In genomic region chr3L:16145282-16145681, dm6 we compare ENCODE assay signal across 4 fruit fly cellular contexts.
TF ChIP-seq lines count a peak whose summit lies in the region.

No protein-coding gene starts in this region.

- TF ChIP-seq CTCF in whole organism, embryonic (GFP tag; optimal IDR thresholded peaks at IDR 0.05; lab: Kevin White, UChicago) = no peak

TF ChIP-seq in whole organism, embryonic, 481 proteins besides CTCF, POLR2A, EP300 and RAD21 (continues in another document):
- TF ChIP-seq nmo (GFP tag; optimal IDR thresholded peaks at IDR 0.05; lab: Kevin White, UChicago) (no peak), sug (tag; optimal IDR thresholded peaks at IDR 0.05; lab: Kevin White, UChicago) (no peak), br (optimal IDR thresholded peaks at IDR 0.05; lab: Kevin White, UChicago) (no peak), fu2 (GFP tag; optimal IDR thresholded peaks at IDR 0.05; lab: Kevin White, UChicago) (no peak), zfh1 (GFP tag; IDR thresholded peaks at IDR 0.05; lab: Robert Waterston, UW) (no peak), CG1792 (GFP tag; optimal IDR thresholded peaks at IDR 0.05; lab: Kevin White, UChicago) (no peak), CG7963 (GFP tag; IDR thresholded peaks at IDR 0.05; lab: Robert Waterston, UW; ENCODE audit: partially characterized antibody) (no peak), CG10959 (GFP tag; IDR thresholded peaks at IDR 0.05; lab: Robert Waterston, UW) (0 out of 2 replicates have a peak, but pooled peaks have one; percentile 33), CG4360 (GFP tag; IDR thresholded peaks at IDR 0.05; lab: Robert Waterston, UW) (peak; percentile 23; the same call in 1 of the 2 replicates), HmgZ (tag; optimal IDR thresholded peaks at IDR 0.05; lab: Kevin White, UChicago) (no peak), CG3838 (GFP tag; optimal IDR thresholded peaks at IDR 0.05; lab: Kevin White, UChicago) (no peak), CG14050 (GFP tag; IDR thresholded peaks at IDR 0.05; lab: Robert Waterston, UW) (no peak), Pdp1 (GFP tag; optimal IDR thresholded peaks at IDR 0.05; lab: Kevin White, UChicago) (peak in 1 of 2 experiments; percentile 74), fd96Cb (tag; optimal IDR thresholded peaks at IDR 0.05; lab: Kevin White, UChicago) (no peak), Oli (tag; optimal IDR thresholded peaks at IDR 0.05; lab: Kevin White, UChicago) (no peak), slou (GFP tag; optimal IDR thresholded peaks at IDR 0.05; lab: Kevin White, UChicago) (no peak), Deaf1 (tag; optimal IDR thresholded peaks at IDR 0.05; lab: Kevin White, UChicago) (no peak), CG10209 (GFP tag; optimal IDR thresholded peaks at IDR 0.05; lab: Kevin White, UChicago) (no peak), CG3407 (GFP tag; optimal IDR thresholded peaks at IDR 0.05; lab: Kevin White, UChicago) (no peak), CG11695 (GFP tag; IDR thresholded peaks at IDR 0.05; lab: Robert Waterston, UW) (no peak), shn (GFP tag; optimal IDR thresholded peaks at IDR 0.05; lab: Kevin White, UChicago) (no peak), toy (GFP tag; IDR thresholded peaks at IDR 0.05; lab: Robert Waterston, UW) (no peak), CG3726 (GFP tag; IDR thresholded peaks at IDR 0.05; lab: Robert Waterston, UW) (0 out of 3 replicates have a peak, but pooled peaks have one; percentile 52)

TF ChIP-seq in whole organism, prepupa, 60 proteins besides CTCF, POLR2A, EP300 and RAD21:
- peak; percentile 46 for TF ChIP-seq Eip75B (GFP tag; optimal IDR thresholded peaks at IDR 0.05; lab: Kevin White, UChicago)
- TF ChIP-seq CG8632 (GFP tag; optimal IDR thresholded peaks at IDR 0.05; lab: Kevin White, UChicago) = no peak
- TF ChIP-seq vri (GFP tag; optimal IDR thresholded peaks at IDR 0.05; lab: Kevin White, UChicago) = peak; percentile 88
- no peak for TF ChIP-seq CG34406 (GFP tag; optimal IDR thresholded peaks at IDR 0.05; lab: Kevin White, UChicago)
- TF ChIP-seq CG31627 (GFP tag; optimal IDR thresholded peaks at IDR 0.05; lab: Kevin White, UChicago) = no peak

TF ChIP-seq in whole organism, pupa, 21 proteins besides CTCF, POLR2A, EP300 and RAD21:
- peak; percentile 64 for TF ChIP-seq Snoo (tag; optimal IDR thresholded peaks at IDR 0.05; lab: Kevin White, UChicago)
- no peak for TF ChIP-seq Ets98B (GFP tag; IDR thresholded peaks at IDR 0.05; lab: Robert Waterston, UW)

TF ChIP-seq in whole organism, wandering third instar larva, 38 proteins besides CTCF, POLR2A, EP300 and RAD21:
- TF ChIP-seq jim (GFP tag; optimal IDR thresholded peaks at IDR 0.05; lab: Kevin White, UChicago) (no peak), Hr83 (GFP tag; optimal IDR thresholded peaks at IDR 0.05; lab: Kevin White, UChicago; ENCODE audit: poor library complexity, severe bottlenecking) (peak; percentile 47), h (GFP tag; optimal IDR thresholded peaks at IDR 0.05; lab: Kevin White, UChicago) (peak; percentile 7), foxo (GFP tag; optimal IDR thresholded peaks at IDR 0.05; lab: Kevin White, UChicago) (no peak), Jra (GFP tag; optimal IDR thresholded peaks at IDR 0.05; lab: Kevin White, UChicago) (no peak), CrebA (GFP tag; optimal IDR thresholded peaks at IDR 0.05; lab: Kevin White, UChicago; ENCODE audit: borderline replicate concordance) (no peak), Rel (GFP tag; optimal IDR thresholded peaks at IDR 0.05; lab: Kevin White, UChicago) (no peak), Rel (tag; optimal IDR thresholded peaks at IDR 0.05; lab: Kevin White, UChicago) (no peak), Sp1 (GFP tag; optimal IDR thresholded peaks at IDR 0.05; lab: Kevin White, UChicago) (peak; percentile 3), sage (GFP tag; optimal IDR thresholded peaks at IDR 0.05; lab: Kevin White, UChicago) (no peak), Dfd (GFP tag; optimal IDR thresholded peaks at IDR 0.05; lab: Kevin White, UChicago) (no peak)
